Fruit fly (Drosophila melanogaster) whole organism, embryonic: Measurements from ENCODE around the gene CG32075.

Experiments used
- Antp ChIP-seq: fragments of 200-800 bp; sonication (Bioruptor generic); optimal IDR thresholded peaks from 3 replicates; lab custom pipeline; 2016; ENCODE audit warnings: missing biosample characterization, missing genetic modification characterization
- Atf-2 ChIP-seq: fragments of 200-800 bp; sonication (Bioruptor generic); optimal IDR thresholded peaks from 2 replicates; lab custom pipeline; 2016; ENCODE audit warnings: missing biosample characterization, missing genetic modification characterization
- Atf6 ChIP-seq: fragments of 200-800 bp; sonication (Bioruptor generic); IDR thresholded peaks from 2 replicates; pipeline ENCODE4 v1.3.6; 2022; ENCODE audit warnings: missing biosample characterization, missing genetic modification characterization
- Blimp-1 ChIP-seq: fragments of 200-800 bp; sonication (Bioruptor generic); optimal IDR thresholded peaks from 3 replicates; lab custom pipeline; 2018; ENCODE audit warnings: missing biosample characterization, missing genetic modification characterization, mild to moderate bottlenecking, moderate library complexity, missing genetic modification reagents
- CG10321 ChIP-seq: fragments of 200-800 bp; sonication (Bioruptor generic); IDR thresholded peaks from 2 replicates; pipeline ENCODE4 v1.3.6; 2022; ENCODE audit warnings: missing biosample characterization, missing genetic modification characterization
- CG11085 ChIP-seq: fragments of 200-800 bp; sonication (Bioruptor generic); IDR thresholded peaks from 2 replicates; pipeline ENCODE4 v1.3.6; 2022; ENCODE audit warnings: missing biosample characterization, missing genetic modification characterization
- CG11456 ChIP-seq: fragments of 200-800 bp; sonication (Bioruptor generic); IDR thresholded peaks from 3 replicates; pipeline ENCODE4 v1.3.6; 2022; ENCODE audit warnings: missing biosample characterization, missing genetic modification characterization
- CG12744 ChIP-seq: fragments of 200-800 bp; sonication (Bioruptor generic); optimal IDR thresholded peaks from 2 replicates; lab custom pipeline; 2016; ENCODE audit warnings: missing biosample characterization, missing genetic modification characterization
- CG16779 ChIP-seq: fragments of 200-800 bp; sonication (Bioruptor generic); IDR thresholded peaks from 2 replicates; pipeline ENCODE4 v1.3.6; 2022; ENCODE audit warnings: missing biosample characterization, missing genetic modification characterization
- CG30020 ChIP-seq: fragments of 200-800 bp; optimal IDR thresholded peaks from 2 replicates; lab custom pipeline; 2019; ENCODE audit warnings: missing biosample characterization, mild to moderate bottlenecking, missing genetic modification characterization, moderate library complexity
- CG30403 ChIP-seq: fragments of 200-800 bp; sonication (Bioruptor generic); optimal IDR thresholded peaks from 3 replicates; lab custom pipeline; 2016; ENCODE audit warnings: missing biosample characterization, missing genetic modification characterization
- CG31224 ChIP-seq: fragments of 200-800 bp; sonication (Bioruptor generic); IDR thresholded peaks from 2 replicates; pipeline ENCODE4 v1.3.6; 2022; ENCODE audit warnings: missing biosample characterization, missing genetic modification characterization
- CG32772 ChIP-seq: fragments of 200-800 bp; sonication (Bioruptor generic); IDR thresholded peaks from 2 replicates; pipeline ENCODE4 v1.3.6; 2022; ENCODE audit warnings: missing biosample characterization, missing genetic modification characterization
- CG34422 ChIP-seq: fragments of 200-800 bp; sonication (Bioruptor generic); IDR thresholded peaks from 3 replicates; pipeline ENCODE4 v1.3.6; 2022; ENCODE audit warnings: missing biosample characterization, missing genetic modification characterization
- CG3838 ChIP-seq: fragments of 200-800 bp; sonication (Bioruptor generic); optimal IDR thresholded peaks from 3 replicates; lab custom pipeline; 2016; ENCODE audit warnings: missing biosample characterization, missing genetic modification characterization
- CG4730 ChIP-seq: fragments of 200-800 bp; sonication (Bioruptor generic); IDR thresholded peaks from 2 replicates; pipeline ENCODE4 v1.3.6; 2022; ENCODE audit warnings: missing biosample characterization, missing genetic modification characterization
- CG7963 ChIP-seq: fragments of 200-800 bp; sonication (Bioruptor generic); IDR thresholded peaks from 3 replicates; pipeline ENCODE4 v1.3.6; 2022; ENCODE audit warnings: missing biosample characterization, missing genetic modification characterization; ENCODE audit not compliant: partially characterized antibody
- CG9609 ChIP-seq: fragments of 200-800 bp; sonication (Bioruptor generic); optimal IDR thresholded peaks from 3 replicates; lab custom pipeline; 2016; ENCODE audit warnings: missing biosample characterization, missing genetic modification characterization
- CkIIα-i1 ChIP-seq: fragments of 200-800 bp; sonication (Bioruptor generic); IDR thresholded peaks from 2 replicates; pipeline ENCODE4 v1.3.6; 2022; ENCODE audit warnings: missing biosample characterization, missing genetic modification characterization
- CrebB ChIP-seq: fragments of 200-800 bp; sonication (Bioruptor generic); optimal IDR thresholded peaks from 3 replicates; lab custom pipeline; 2018; ENCODE audit warnings: missing biosample characterization, mild to moderate bottlenecking, missing genetic modification characterization
- Eip74EF ChIP-seq, 2 experiments: fragments of 200-800 bp in 1 of 2; fragments of >200 bp in 1 of 2; sonication (Bioruptor generic) in 1 of 2; optimal IDR thresholded peaks; 2 replicates each; lab custom pipeline; 2017 to 2019; ENCODE audit warnings: missing biosample characterization in 2 of 2, missing genetic modification characterization in 2 of 2, mild to moderate bottlenecking in 1 of 2, moderate library complexity in 1 of 2
- HmgD ChIP-seq: fragments of 200-800 bp; sonication (Bioruptor generic); optimal IDR thresholded peaks from 3 replicates; lab custom pipeline; 2016; ENCODE audit warnings: missing biosample characterization, missing genetic modification characterization
- Kr ChIP-seq: fragments of 200-800 bp; sonication (Bioruptor generic); optimal IDR thresholded peaks from 2 replicates; lab custom pipeline; 2017; ENCODE audit warnings: missing biosample characterization, mild to moderate bottlenecking, missing genetic modification characterization
- Lim3 ChIP-seq: fragments of 200-800 bp; sonication (Bioruptor generic); IDR thresholded peaks from 2 replicates; pipeline ENCODE4 v1.3.6; 2022; ENCODE audit warnings: missing biosample characterization, missing genetic modification characterization
- Mad ChIP-seq: fragments of 200-800 bp; sonication (Bioruptor generic); optimal IDR thresholded peaks from 2 replicates; lab custom pipeline; 2016; ENCODE audit warnings: missing biosample characterization, missing genetic modification characterization
- NC2α ChIP-seq: fragments of 200-800 bp; sonication (Bioruptor generic); optimal IDR thresholded peaks from 2 replicates; lab custom pipeline; 2016; ENCODE audit warnings: missing biosample characterization, missing genetic modification characterization
- NK7.1 ChIP-seq: fragments of 200-800 bp; sonication (Bioruptor generic); optimal IDR thresholded peaks from 3 replicates; lab custom pipeline; 2016; ENCODE audit warnings: missing biosample characterization, missing genetic modification characterization
- Neu2 ChIP-seq: fragments of 200-800 bp; sonication (Bioruptor generic); optimal IDR thresholded peaks from 3 replicates; lab custom pipeline; 2016; ENCODE audit warnings: missing biosample characterization, missing genetic modification characterization, borderline replicate concordance
- Sox100B ChIP-seq: fragments of 200-800 bp; sonication (Bioruptor generic); optimal IDR thresholded peaks from 3 replicates; lab custom pipeline; 2018; ENCODE audit warnings: missing biosample characterization, mild to moderate bottlenecking, missing genetic modification characterization
- Ssrp ChIP-seq: fragments of 200-800 bp; sonication (Bioruptor generic); optimal IDR thresholded peaks from 2 replicates; lab custom pipeline; 2018; ENCODE audit warnings: missing biosample characterization, mild to moderate bottlenecking, missing genetic modification characterization, moderate library complexity
- TFAM ChIP-seq: fragments of 200-800 bp; sonication (Bioruptor generic); optimal IDR thresholded peaks from 2 replicates; lab custom pipeline; 2017; ENCODE audit warnings: missing biosample characterization, missing genetic modification characterization, inconsistent platforms
- Xbp1 ChIP-seq: fragments of 200-800 bp; sonication (Bioruptor generic); optimal IDR thresholded peaks from 3 replicates; lab custom pipeline; 2016; ENCODE audit warnings: missing biosample characterization, mild to moderate bottlenecking, missing genetic modification characterization
- br ChIP-seq: fragments of >200 bp; optimal IDR thresholded peaks from 2 replicates; lab custom pipeline; 2017
- cg ChIP-seq: fragments of 200-800 bp; sonication (Bioruptor generic); optimal IDR thresholded peaks from 3 replicates; lab custom pipeline; 2019; ENCODE audit warnings: missing biosample characterization, mild to moderate bottlenecking, missing genetic modification characterization, moderate library complexity
- chn ChIP-seq: fragments of 200-800 bp; sonication (Bioruptor generic); optimal IDR thresholded peaks from 2 replicates; lab custom pipeline; 2016; ENCODE audit warnings: missing biosample characterization, missing genetic modification characterization
- dimm ChIP-seq: fragments of 200-800 bp; sonication (Bioruptor generic); IDR thresholded peaks from 2 replicates; pipeline ENCODE4 v1.3.6; 2022; ENCODE audit warnings: missing biosample characterization, missing genetic modification characterization
- esg ChIP-seq: fragments of 200-800 bp; sonication (Bioruptor generic); conservative IDR thresholded peaks from 2 replicates; pipeline ENCODE4 v1.3.6; 2022; ENCODE audit warnings: missing biosample characterization, missing genetic modification characterization
- exex ChIP-seq: fragments of 200-800 bp; sonication (Bioruptor generic); optimal IDR thresholded peaks from 4 replicates; lab custom pipeline; 2018; ENCODE audit warnings: missing biosample characterization, mild to moderate bottlenecking, missing genetic modification characterization, moderate library complexity
- fd3F ChIP-seq: fragments of 200-800 bp; sonication (Bioruptor generic); optimal IDR thresholded peaks from 2 replicates; lab custom pipeline; 2018; ENCODE audit warnings: missing biosample characterization, mild to moderate bottlenecking, missing genetic modification characterization, moderate library complexity
- gcm2 ChIP-seq: fragments of 200-800 bp; sonication (Bioruptor generic); optimal IDR thresholded peaks from 2 replicates; lab custom pipeline; 2016; ENCODE audit warnings: missing biosample characterization, missing genetic modification characterization
- gem ChIP-seq: fragments of 200-800 bp; sonication (Bioruptor generic); optimal IDR thresholded peaks from 2 replicates; lab custom pipeline; 2019; ENCODE audit warnings: missing biosample characterization, mild to moderate bottlenecking, missing genetic modification characterization, moderate library complexity
- grau ChIP-seq: fragments of 200-800 bp; optimal IDR thresholded peaks from 3 replicates; lab custom pipeline; 2019; ENCODE audit warnings: missing biosample characterization, mild to moderate bottlenecking, missing genetic modification characterization, moderate library complexity
- grn ChIP-seq: fragments of 200-800 bp; sonication (Bioruptor generic); optimal IDR thresholded peaks from 3 replicates; lab custom pipeline; 2017; ENCODE audit warnings: missing biosample characterization, missing genetic modification characterization
- hth ChIP-seq: fragments of >200 bp; optimal IDR thresholded peaks from 2 replicates; lab custom pipeline; 2017; ENCODE audit warnings: inconsistent platforms
- pros ChIP-seq: fragments of 200-800 bp; sonication (Bioruptor generic); optimal IDR thresholded peaks from 3 replicates; lab custom pipeline; 2019; ENCODE audit warnings: missing biosample characterization, mild to moderate bottlenecking, missing genetic modification characterization, moderate library complexity
- salm ChIP-seq: fragments of 200-800 bp; sonication (Bioruptor generic); optimal IDR thresholded peaks from 2 replicates; lab custom pipeline; 2018; ENCODE audit warnings: missing biosample characterization, mild to moderate bottlenecking, missing genetic modification characterization
- schlank ChIP-seq: fragments of 200-800 bp; sonication (Bioruptor generic); optimal IDR thresholded peaks from 2 replicates; lab custom pipeline; 2018; ENCODE audit warnings: missing biosample characterization, mild to moderate bottlenecking, missing genetic modification characterization
- sd ChIP-seq: fragments of 200-800 bp; sonication (Bioruptor generic); optimal IDR thresholded peaks from 3 replicates; lab custom pipeline; 2018; ENCODE audit warnings: missing biosample characterization, mild to moderate bottlenecking, missing genetic modification characterization, moderate library complexity
- sens-2 ChIP-seq: fragments of 200-800 bp; sonication (Bioruptor generic); IDR thresholded peaks from 2 replicates; pipeline ENCODE4 v1.3.6; 2022; ENCODE audit warnings: missing biosample characterization, missing genetic modification characterization
- shn ChIP-seq: fragments of 200-800 bp; sonication (Bioruptor generic); optimal IDR thresholded peaks from 3 replicates; lab custom pipeline; 2016; ENCODE audit warnings: missing biosample characterization, missing genetic modification characterization
- slbo ChIP-seq: fragments of 200-800 bp; sonication (Bioruptor generic); IDR thresholded peaks from 2 replicates; pipeline ENCODE4 v1.3.6; 2022; ENCODE audit warnings: missing biosample characterization, missing genetic modification characterization
- sqz ChIP-seq: fragments of 200-800 bp; sonication (Bioruptor generic); optimal IDR thresholded peaks from 3 replicates; lab custom pipeline; 2018; ENCODE audit warnings: missing biosample characterization, mild to moderate bottlenecking, missing genetic modification characterization

Gene CG32075

DNA sequence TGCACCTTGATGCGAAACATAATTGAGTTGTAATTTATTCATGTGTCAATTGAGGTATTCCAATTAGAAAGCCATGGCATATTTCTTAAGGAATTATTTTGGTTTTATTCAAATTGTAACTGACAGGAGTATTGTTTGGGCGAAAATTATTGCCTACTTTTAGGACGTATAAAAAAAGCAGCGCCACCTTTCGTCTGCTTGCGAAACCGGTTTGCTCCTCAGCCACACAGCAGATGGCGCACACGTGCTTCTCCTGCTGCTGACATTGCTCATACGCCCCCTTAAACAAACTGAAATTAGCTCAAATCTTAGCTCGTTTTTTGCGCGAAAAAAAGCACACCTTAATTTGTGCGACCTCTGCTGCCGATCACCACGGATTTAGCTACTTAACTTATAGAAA is 16.9 kb downstream of the CG32075 start (continued):
- TF ChIP-seq CrebB (tag; lab: Kevin White, UChicago): peak; percentile 24
- TF ChIP-seq br (lab: Kevin White, UChicago): no peak
- peak; percentile 78 for TF ChIP-seq shn (GFP tag; lab: Kevin White, UChicago)
- peak; percentile 31 for TF ChIP-seq Blimp-1
- peak; percentile 76 for TF ChIP-seq CG9609
- no peak for TF ChIP-seq sd (tag; lab: Kevin White, UChicago)
- peak; percentile 83 for TF ChIP-seq HmgD (GFP tag; lab: Kevin White, UChicago)
- TF ChIP-seq hth: no peak
- no peak for TF ChIP-seq Kr (GFP tag; lab: Kevin White, UChicago)
- no peak for TF ChIP-seq CG7963 (GFP tag; lab: Robert Waterston, UW)
- no peak for TF ChIP-seq Lim3 (GFP tag; lab: Robert Waterston, UW)
- TF ChIP-seq sqz (GFP tag; lab: Kevin White, UChicago): peak; percentile 68
- no peak for TF ChIP-seq TFAM
- peak; percentile 53 for TF ChIP-seq NK7.1 (GFP tag; lab: Kevin White, UChicago)
- no peak for TF ChIP-seq exex (tag; lab: Kevin White, UChicago)
- peak; percentile 42 for TF ChIP-seq schlank (tag; lab: Kevin White, UChicago)
- TF ChIP-seq CG11456 (GFP tag; lab: Robert Waterston, UW): peak; percentile 96
- TF ChIP-seq CG34422 (GFP tag; lab: Robert Waterston, UW): peak; percentile 79; the same call in 2 of the 3 replicates
- TF ChIP-seq Xbp1: peak; percentile 89
- peak; percentile 76 for TF ChIP-seq NC2α
- TF ChIP-seq Atf-2: peak; percentile 79
- TF ChIP-seq CG4730 (GFP tag; lab: Robert Waterston, UW): peak; percentile 52; the same call in 1 of the 2 replicates
- peak; percentile 39; the same call in 1 of the 2 replicates for TF ChIP-seq dimm
- TF ChIP-seq salm (tag; lab: Kevin White, UChicago): no peak
- TF ChIP-seq CkIIα-i1 (GFP tag; lab: Robert Waterston, UW): no peak
- peak; percentile 67 for TF ChIP-seq fd3F (GFP tag; lab: Kevin White, UChicago)
- peak; percentile 80 for TF ChIP-seq CG32772
- peak; percentile 12 for TF ChIP-seq CG3838 (GFP tag; lab: Kevin White, UChicago)
- peak; percentile 17 for TF ChIP-seq Sox100B (GFP tag; lab: Kevin White, UChicago)
- TF ChIP-seq Ssrp: peak; percentile 39
- peak; percentile 87 for TF ChIP-seq slbo (GFP tag; lab: Robert Waterston, UW)
- no peak for TF ChIP-seq Eip74EF (GFP tag; optimal IDR thresholded peaks at IDR 0.05; lab: Kevin White, UChicago)
- no peak for TF ChIP-seq CG10321
- peak; percentile 81 for TF ChIP-seq Antp (GFP tag; lab: Kevin White, UChicago)
- peak; percentile 77 for TF ChIP-seq CG16779 (GFP tag; lab: Robert Waterston, UW)
- TF ChIP-seq CG11085 (GFP tag; lab: Robert Waterston, UW): peak; percentile 69; the same call in 1 of the 2 replicates
- no peak for TF ChIP-seq esg (GFP tag; lab: Robert Waterston, UW)
- peak; percentile 39; the same call in 1 of the 2 replicates for TF ChIP-seq CG31224 (GFP tag; lab: Robert Waterston, UW)
- no peak for TF ChIP-seq Neu2 (GFP tag; lab: Kevin White, UChicago)
- TF ChIP-seq grn (GFP tag; lab: Kevin White, UChicago): no peak
- no peak for TF ChIP-seq gcm2 (GFP tag; lab: Kevin White, UChicago)
- TF ChIP-seq CG30020 (tag; lab: Kevin White, UChicago): no peak
- TF ChIP-seq grau (tag; lab: Kevin White, UChicago): peak; percentile 70
- peak; percentile 85 for TF ChIP-seq CG12744 (GFP tag; lab: Kevin White, UChicago)
- no peak for TF ChIP-seq pros (GFP tag; lab: Kevin White, UChicago)
- peak; percentile 67 for TF ChIP-seq Atf6 (GFP tag; lab: Robert Waterston, UW)
- TF ChIP-seq sens-2 (GFP tag; lab: Robert Waterston, UW): peak; percentile 76
- TF ChIP-seq CG30403 (GFP tag; lab: Kevin White, UChicago): peak; percentile 82
- no peak for TF ChIP-seq cg (GFP tag; lab: Kevin White, UChicago)
- TF ChIP-seq chn (GFP tag; lab: Kevin White, UChicago): peak; percentile 57
- TF ChIP-seq Mad: peak; percentile 79
- TF ChIP-seq gem (tag; lab: Kevin White, UChicago): peak; percentile 62
